Worm (Caenorhabditis elegans): Measurements from ENCODE around the gene R10D12.10.
A peak's percentile ranks its signal among the peaks of the same experiment; 100 is the strongest.

DNA sequence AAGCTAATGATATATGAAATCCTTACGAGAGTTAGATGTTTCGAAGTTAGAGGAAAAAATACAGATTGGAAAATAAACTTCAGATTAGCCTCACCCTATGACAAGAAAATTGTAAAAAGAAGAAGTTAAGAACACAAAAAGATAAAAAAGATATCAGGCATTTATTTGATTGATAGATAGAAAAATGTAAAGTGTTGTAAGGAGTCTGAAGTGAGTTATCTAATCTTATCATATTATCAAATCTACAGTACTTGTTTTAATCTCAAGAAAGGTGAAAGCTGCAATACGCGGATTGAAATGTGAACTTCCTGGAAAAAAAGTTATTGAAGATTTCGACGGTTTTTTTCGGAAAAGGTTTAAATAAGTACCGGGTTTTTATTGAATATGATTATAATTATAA is 22.7 kb downstream of the R10D12.10 start:
- no peak for TF ChIP-seq nhr-237 (tag; optimal IDR thresholded peaks at IDR 0.05)
- TF ChIP-seq lin-39 (tag; optimal IDR thresholded peaks at IDR 0.05), result no peak
- no peak for TF ChIP-seq tbx-2 (tag; optimal IDR thresholded peaks at IDR 0.05)
- no peak for TF ChIP-seq pha-4 (tag; optimal IDR thresholded peaks at IDR 0.05)
- TF ChIP-seq elt-3 (tag; optimal IDR thresholded peaks at IDR 0.05), result peak in 1 of 3 experiments; percentile 42
